Worm (Caenorhabditis elegans) whole organism, mixed stage, embryonic: ENCODE data around the gene cyp-29A4.

ENCODE experiments used
- cnd-1 ChIP-seq: fragments of 200-800 bp; sonication (Bioruptor generic); optimal IDR thresholded peaks from 2 replicates; lab custom pipeline; 2018; ENCODE audit warnings: mild to moderate bottlenecking, missing genetic modification characterization, missing compliant biosample characterization
- hlh-1 ChIP-seq: fragments of 150-350 bp; optimal IDR thresholded peaks from 2 replicates; lab custom pipeline; 2014; ENCODE audit warnings: missing biosample characterization, missing genetic modification reagents, missing genetic modification characterization
- lin-13 ChIP-seq: fragments of 150-350 bp; optimal IDR thresholded peaks from 2 replicates; lab custom pipeline; 2014; ENCODE audit warnings: missing biosample characterization, missing genetic modification characterization
- lsy-2 ChIP-seq: fragments of 150-350 bp; optimal IDR thresholded peaks from 2 replicates; lab custom pipeline; 2014; ENCODE audit warnings: missing biosample characterization, missing genetic modification characterization

DNA sequence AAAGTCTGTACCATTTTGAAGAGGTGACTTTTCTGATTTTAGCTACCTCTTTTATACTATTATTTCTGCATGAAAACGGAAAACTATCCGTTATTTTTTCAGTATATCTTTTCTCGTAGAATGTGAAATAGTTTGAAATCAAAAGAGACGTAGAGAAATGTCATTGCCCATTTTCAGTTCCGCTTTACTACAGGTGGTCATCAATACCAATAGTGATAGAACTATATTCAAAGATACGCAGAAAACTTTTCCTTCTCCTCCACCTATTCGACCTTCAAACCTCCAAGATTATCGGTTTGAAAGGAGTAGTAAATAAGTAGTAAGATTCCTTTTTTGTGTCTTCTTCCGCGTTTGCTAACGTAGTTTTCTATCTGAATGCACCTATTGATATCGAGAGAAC, 21.2 kb upstream of the cyp-29A4 start, which contains the start of gene col-147:
- TF ChIP-seq lsy-2 (tag; lab: Kevin White, UChicago) (no peak), lin-13 (tag; lab: Kevin White, UChicago) (no peak), cnd-1 (tag; lab: Kevin White, UChicago) (no peak), hlh-1 (no peak)
